Worm (Caenorhabditis elegans) whole organism, L1 larva: ENCODE data around the gene rab-14.

Source experiments
- dpl-1 ChIP-seq, 3 experiments: fragments of 150-350 bp in 2 of 3; sonication (generic microtip) in 1 of 3; optimal IDR thresholded peaks; 2 replicates each; lab custom pipeline; 2014 to 2017; ENCODE audit warnings: missing biosample characterization in 3 of 3, missing genetic modification characterization in 3 of 3, missing genetic modification reagents in 3 of 3
- fos-1 ChIP-seq: fragments of 150-350 bp; optimal IDR thresholded peaks from 2 replicates; lab custom pipeline; 2014; ENCODE audit warnings: missing biosample characterization, missing genetic modification characterization
- hlh-4 ChIP-seq: sonication (generic microtip); optimal IDR thresholded peaks from 2 replicates; lab custom pipeline; 2016; ENCODE audit warnings: mild to moderate bottlenecking, missing genetic modification characterization, missing compliant biosample characterization
- jun-1 ChIP-seq: fragments of 150-350 bp; optimal IDR thresholded peaks from 2 replicates; lab custom pipeline; 2014; ENCODE audit warnings: missing biosample characterization, missing genetic modification reagents, missing genetic modification characterization
- mdl-1 ChIP-seq, 2 experiments: fragments of 150-350 bp; optimal IDR thresholded peaks; 2 replicates each; lab custom pipeline; 2014 to 2017; ENCODE audit warnings: missing biosample characterization in 2 of 2, missing genetic modification characterization in 2 of 2, inconsistent platforms in 1 of 2
- nhr-11 ChIP-seq: fragments of 150-350 bp; optimal IDR thresholded peaks from 2 replicates; lab custom pipeline; 2014; ENCODE audit warnings: missing biosample characterization, missing genetic modification characterization
- nhr-12 ChIP-seq: sonication (generic microtip); optimal IDR thresholded peaks from 2 replicates; lab custom pipeline; 2017; ENCODE audit warnings: missing biosample characterization, missing genetic modification characterization
- nhr-237 ChIP-seq: fragments of 150-350 bp; optimal IDR thresholded peaks from 2 replicates; lab custom pipeline; 2014; ENCODE audit warnings: missing biosample characterization, missing genetic modification characterization
- nhr-76 ChIP-seq: sonication (generic microtip); optimal IDR thresholded peaks from 2 replicates; lab custom pipeline; 2017; ENCODE audit warnings: missing biosample characterization, missing genetic modification characterization
- nhr-84 ChIP-seq: sonication (generic microtip); optimal IDR thresholded peaks from 2 replicates; lab custom pipeline; 2017; ENCODE audit warnings: missing biosample characterization, missing genetic modification characterization
- pqm-1 ChIP-seq: sonication (generic microtip); optimal IDR thresholded peaks from 3 replicates; lab custom pipeline; 2017; ENCODE audit warnings: missing biosample characterization, missing genetic modification characterization
- rnt-1 ChIP-seq: sonication (generic microtip); optimal IDR thresholded peaks from 2 replicates; lab custom pipeline; 2016; ENCODE audit warnings: mild to moderate bottlenecking, missing genetic modification characterization, moderate library complexity, missing compliant biosample characterization

DNA sequence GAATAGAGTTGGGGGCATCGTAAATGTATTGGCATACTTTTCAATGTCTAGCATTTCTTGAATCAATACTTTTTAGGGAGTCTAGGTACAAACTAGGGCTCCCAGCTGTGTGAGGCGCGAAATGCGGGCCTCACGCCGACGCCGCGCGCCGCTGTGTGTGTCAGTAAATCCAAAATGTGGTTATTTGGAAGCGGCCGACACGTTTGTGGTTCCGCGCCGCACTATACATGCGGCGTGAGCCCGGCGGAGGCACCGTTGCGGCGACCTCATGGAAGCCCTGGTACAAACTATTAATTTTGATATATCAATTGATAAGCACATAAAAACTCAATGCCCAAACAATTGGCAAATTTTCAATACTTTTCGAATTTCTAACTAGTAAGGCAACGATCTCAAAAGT lies 20.2 kb downstream of the rab-14 start:
- TF ChIP-seq dpl-1 (GFP tag; optimal IDR thresholded peaks at IDR 0.05; lab: Kevin White, UChicago) (no peak), nhr-12 (no peak), nhr-76 (tag; lab: Kevin White, UChicago) (no peak), jun-1 (tag; lab: Kevin White, UChicago) (no peak), rnt-1 (tag; lab: Kevin White, UChicago) (no peak), nhr-11 (no peak), hlh-4 (tag; lab: Kevin White, UChicago) (no peak), nhr-237 (no peak), fos-1 (tag; lab: Kevin White, UChicago) (no peak), nhr-84 (tag; lab: Kevin White, UChicago) (no peak), mdl-1 (tag; optimal IDR thresholded peaks at IDR 0.05; lab: Kevin White, UChicago) (no peak), pqm-1 (no peak)
